Worm (Caenorhabditis elegans) whole organism, early embryonic: ENCODE results near the gene R07E5.4.

ENCODE experiments used
- B0310.2 ChIP-seq: sonication (generic microtip); optimal IDR thresholded peaks from 2 replicates; lab custom pipeline; 2016; ENCODE audit warnings: mild to moderate bottlenecking, missing genetic modification characterization, missing compliant biosample characterization
- F13C5.2 ChIP-seq: sonication (generic microtip); optimal IDR thresholded peaks from 2 replicates; lab custom pipeline; 2017; ENCODE audit warnings: mild to moderate bottlenecking, missing genetic modification characterization, inconsistent platforms, missing compliant biosample characterization
- aly-1 ChIP-seq: sonication (generic microtip); optimal IDR thresholded peaks from 2 replicates; lab custom pipeline; 2016; ENCODE audit warnings: missing genetic modification characterization, missing compliant biosample characterization
- ama-1 ChIP-seq: fragments of 150-350 bp; optimal IDR thresholded peaks from 2 replicates; lab custom pipeline; 2014
- ceh-13 ChIP-seq: fragments of 200-800 bp; sonication (Bioruptor generic); optimal IDR thresholded peaks from 2 replicates; lab custom pipeline; 2018; ENCODE audit warnings: mild to moderate bottlenecking, missing genetic modification characterization, missing compliant biosample characterization
- ceh-36 ChIP-seq: sonication (generic microtip); optimal IDR thresholded peaks from 2 replicates; lab custom pipeline; 2016; ENCODE audit warnings: missing genetic modification characterization, inconsistent platforms, missing compliant biosample characterization
- ets-7 ChIP-seq: sonication (generic microtip); optimal IDR thresholded peaks from 2 replicates; lab custom pipeline; 2016; ENCODE audit warnings: missing genotype, missing genetic modification characterization, missing compliant biosample characterization
- flt-1 ChIP-seq: fragments of 200-800 bp; sonication (Bioruptor generic); IDR thresholded peaks from 2 replicates; pipeline ENCODE4 v1.3.6; 2022; ENCODE audit warnings: missing genetic modification characterization, missing compliant biosample characterization
- hmbx-1 ChIP-seq: sonication (generic microtip); optimal IDR thresholded peaks from 2 replicates; lab custom pipeline; 2016; ENCODE audit warnings: mild to moderate bottlenecking, missing genetic modification characterization, missing compliant biosample characterization
- hmg-4 ChIP-seq: fragments of 200-800 bp; sonication (Bioruptor generic); optimal IDR thresholded peaks from 2 replicates; lab custom pipeline; 2018; ENCODE audit warnings: mild to moderate bottlenecking, missing genetic modification characterization, missing compliant biosample characterization
- hnd-1 ChIP-seq: sonication (generic microtip); optimal IDR thresholded peaks from 2 replicates; lab custom pipeline; 2016; ENCODE audit warnings: missing genetic modification characterization, missing compliant biosample characterization
- pes-1 ChIP-seq: fragments of 200-800 bp; sonication (Bioruptor generic); IDR thresholded peaks from 2 replicates; pipeline ENCODE4 v1.3.6; 2022; ENCODE audit warnings: missing genetic modification reagents, missing genetic modification characterization, missing compliant biosample characterization
- scrt-1 ChIP-seq: fragments of 200-800 bp; sonication (Bioruptor generic); IDR thresholded peaks from 2 replicates; pipeline ENCODE4 v1.3.6; 2022; ENCODE audit warnings: missing genetic modification characterization, missing compliant biosample characterization
- sea-1 ChIP-seq: fragments of 200-800 bp; sonication (Bioruptor generic); conservative IDR thresholded peaks from 2 replicates; pipeline ENCODE4 v1.3.6; 2022; ENCODE audit warnings: missing genetic modification characterization, missing compliant biosample characterization
- tbx-11 ChIP-seq: fragments of 200-800 bp; sonication (Bioruptor generic); IDR thresholded peaks from 2 replicates; pipeline ENCODE4 v1.3.6; 2022; ENCODE audit warnings: missing genetic modification characterization, missing compliant biosample characterization
- tbx-37 ChIP-seq: fragments of 200-800 bp; sonication (Bioruptor generic); conservative IDR thresholded peaks from 2 replicates; pipeline ENCODE4 v1.3.6; 2022; ENCODE audit warnings: missing genetic modification reagents, missing genetic modification characterization, missing compliant biosample characterization
- tra-4 ChIP-seq: sonication (generic microtip); optimal IDR thresholded peaks from 2 replicates; lab custom pipeline; 2017; ENCODE audit warnings: missing genetic modification characterization, missing compliant biosample characterization

Gene R07E5.4

ce11 chrIII:4394496-4394895 is at the start of gene R07E5.4:
Gene R07E5.4, plus strand, starts transcription at chrIII:4394796.
- TF ChIP-seq B0310.2 (no peak), pes-1 (GFP tag; lab: Robert Waterston, UW) (no peak), hmg-4 (GFP tag; lab: Kevin White, UChicago) (no peak), ceh-36 (tag; lab: Kevin White, UChicago) (no peak), aly-1 (tag; lab: Kevin White, UChicago) (no peak)

DNA sequence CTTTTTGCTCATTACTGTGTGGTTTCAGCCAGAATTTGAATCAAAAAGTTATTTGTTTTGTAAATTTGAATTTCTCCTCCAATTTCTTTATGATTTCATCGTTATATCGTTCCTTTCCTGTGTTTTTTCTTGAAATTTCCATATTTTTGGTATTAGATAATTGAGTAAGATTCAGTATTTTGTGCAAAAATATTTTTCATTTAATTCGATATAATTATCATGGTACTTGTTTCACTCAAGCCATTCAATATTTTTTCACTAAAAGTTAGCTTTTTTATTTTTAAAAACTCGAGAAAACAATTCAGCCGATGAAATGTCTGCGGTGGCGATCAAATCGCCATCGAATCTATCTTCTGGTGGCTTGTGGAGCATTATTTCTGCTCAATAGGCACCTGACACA is 49.6 kb upstream of the R07E5.4 start, which contains the start of gene hse-5:
Gene hse-5, plus strand, starts transcription at position 301 of the 400 bp plus-strand sequence.
- no peak for TF ChIP-seq hmg-4 (GFP tag; lab: Kevin White, UChicago)
- no peak for TF ChIP-seq B0310.2
- no peak for TF ChIP-seq pes-1 (GFP tag; lab: Robert Waterston, UW)

- TF ChIP-seq F13C5.2 (no peak), hnd-1 (tag; lab: Kevin White, UChicago) (no peak)
These were observed 44.8 kb upstream of the R07E5.4 start, which contains the start of gene B0285.6 for ce11 chrIII:4349799-4350198. Gene B0285.6, plus strand, starts transcription at chrIII:4350099.

- TF ChIP-seq hnd-1 (tag; lab: Kevin White, UChicago): no peak
- TF ChIP-seq ceh-13 (GFP tag; lab: Kevin White, UChicago): no peak
- TF ChIP-seq pes-1 (GFP tag; lab: Robert Waterston, UW): no peak
- no peak for TF ChIP-seq tbx-11 (GFP tag; lab: Robert Waterston, UW)
- TF ChIP-seq F13C5.2: no peak
- no peak for TF ChIP-seq sea-1 (GFP tag; lab: Robert Waterston, UW)
- no peak for TF ChIP-seq flt-1
- TF ChIP-seq ets-7 (tag; lab: Kevin White, UChicago): no peak
These were observed 38.2 kb upstream of the R07E5.4 start, which contains the start of gene mnp-1 for ce11 chrIII:4356384-4356783. Gene mnp-1, plus strand, starts transcription at chrIII:4356594.

DNA sequence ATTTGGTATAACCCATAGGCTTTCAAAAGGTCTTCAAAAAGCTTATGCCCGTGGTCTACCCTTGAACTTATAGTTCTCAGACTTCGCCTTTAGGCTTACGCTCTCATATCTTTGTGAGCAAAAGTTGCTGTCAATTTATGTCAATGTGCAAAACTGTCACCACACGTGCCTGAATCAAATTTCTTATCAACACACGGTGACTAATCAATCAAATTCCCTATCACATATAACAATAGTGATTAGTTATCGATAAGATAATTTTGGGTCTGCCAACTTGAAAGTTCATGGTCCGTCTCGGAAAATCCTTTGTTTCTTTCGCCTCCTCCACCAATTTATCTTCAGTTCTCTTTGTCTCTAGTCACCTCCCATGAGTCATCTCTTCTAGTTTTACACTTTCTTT is 37.2 kb upstream of the R07E5.4 start:
- TF ChIP-seq hmbx-1: no peak
- no peak for TF ChIP-seq tra-4
- no peak for TF ChIP-seq scrt-1 (GFP tag; lab: Robert Waterston, UW)
- no peak for TF ChIP-seq tbx-11 (GFP tag; lab: Robert Waterston, UW)
- no peak for TF ChIP-seq hmg-4 (GFP tag; lab: Kevin White, UChicago)
- TF ChIP-seq aly-1 (tag; lab: Kevin White, UChicago): no peak
- TF ChIP-seq sea-1 (GFP tag; lab: Robert Waterston, UW): no peak
- no peak for TF ChIP-seq ets-7 (tag; lab: Kevin White, UChicago)
- no peak for TF ChIP-seq hnd-1 (tag; lab: Kevin White, UChicago)
- no peak for TF ChIP-seq pes-1 (GFP tag; lab: Robert Waterston, UW)
- TF ChIP-seq ceh-36 (tag; lab: Kevin White, UChicago): no peak
- no peak for TF ChIP-seq tbx-37 (GFP tag; lab: Robert Waterston, UW)
- TF ChIP-seq B0310.2: no peak
- TF ChIP-seq flt-1: no peak
- TF ChIP-seq F13C5.2: no peak
- TF ChIP-seq ama-1 (lab: Kevin White, UChicago): no peak

DNA sequence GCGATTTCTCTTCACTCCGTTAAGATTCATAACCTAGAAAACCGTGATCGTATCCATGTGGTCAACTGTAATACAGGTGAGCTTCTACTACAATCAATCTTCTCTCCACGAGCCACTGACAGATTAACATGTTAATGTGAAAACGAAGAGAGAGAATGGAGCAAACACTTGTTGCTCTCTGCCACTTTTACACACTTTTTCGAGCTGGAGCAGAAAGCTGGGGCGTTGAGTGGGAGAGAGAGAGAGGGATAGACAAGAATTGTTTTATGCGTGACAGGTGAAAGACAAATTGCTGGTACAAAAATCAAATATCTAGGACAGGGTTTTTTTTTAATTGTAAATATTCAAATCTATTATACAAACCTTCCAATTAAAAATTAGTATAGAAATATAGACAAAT is 36.3 kb upstream of the R07E5.4 start:
- TF ChIP-seq aly-1 (tag; lab: Kevin White, UChicago) (no peak), tbx-37 (GFP tag; lab: Robert Waterston, UW) (no peak), ama-1 (lab: Kevin White, UChicago) (no peak), sea-1 (GFP tag; lab: Robert Waterston, UW) (no peak), F13C5.2 (no peak), B0310.2 (no peak), tra-4 (no peak), pes-1 (GFP tag; lab: Robert Waterston, UW) (no peak), hmg-4 (GFP tag; lab: Kevin White, UChicago) (no peak), hnd-1 (tag; lab: Kevin White, UChicago) (no peak), ets-7 (tag; lab: Kevin White, UChicago) (no peak)

- no peak for TF ChIP-seq sea-1 (GFP tag; lab: Robert Waterston, UW)
- TF ChIP-seq F13C5.2: no peak
- no peak for TF ChIP-seq ama-1 (lab: Kevin White, UChicago)
- TF ChIP-seq scrt-1 (GFP tag; lab: Robert Waterston, UW): no peak
- TF ChIP-seq hnd-1 (tag; lab: Kevin White, UChicago): no peak
- TF ChIP-seq ceh-13 (GFP tag; lab: Kevin White, UChicago): no peak
- TF ChIP-seq tbx-37 (GFP tag; lab: Robert Waterston, UW): no peak
- TF ChIP-seq tra-4: no peak
- TF ChIP-seq tbx-11 (GFP tag; lab: Robert Waterston, UW): no peak
- TF ChIP-seq ceh-36 (tag; lab: Kevin White, UChicago): no peak
- TF ChIP-seq ets-7 (tag; lab: Kevin White, UChicago): no peak
- no peak for TF ChIP-seq hmg-4 (GFP tag; lab: Kevin White, UChicago)
- TF ChIP-seq aly-1 (tag; lab: Kevin White, UChicago): no peak
These were observed 35.4 kb upstream of the R07E5.4 start for ce11 chrIII:4359208-4359607.

- TF ChIP-seq ama-1 (lab: Kevin White, UChicago) (no peak), ceh-36 (tag; lab: Kevin White, UChicago) (no peak), hmbx-1 (no peak)
These were observed 34.7 kb upstream of the R07E5.4 start for ce11 chrIII:4359900-4360299.

- TF ChIP-seq ceh-13 (GFP tag; lab: Kevin White, UChicago) (peak; percentile 13), F13C5.2 (peak; percentile 4), ets-7 (tag; lab: Kevin White, UChicago) (no peak), flt-1 (0 out of 2 replicates have a peak, but pooled peaks have one; percentile 22), aly-1 (tag; lab: Kevin White, UChicago) (peak; percentile 1)
These were observed 32.3 kb upstream of the R07E5.4 start for ce11 chrIII:4362332-4362731.
